Fruit fly (Drosophila melanogaster) ovary, adult (tissue): Measurements from ENCODE around the gene Golgin104.

Experiments used
- CG17801 ChIP-seq: fragments of 200-800 bp; optimal IDR thresholded peaks from 2 replicates; lab custom pipeline; 2019; ENCODE audit warnings: missing biosample characterization, mild to moderate bottlenecking, missing genetic modification characterization, moderate library complexity; ENCODE audit not compliant: partially characterized antibody

Gene Golgin104

dm6 chr3L:16349686-16350085, 2.1 kb downstream of the Golgin104 start:
- no peak for TF ChIP-seq CG17801 (GFP tag; lab: Kevin White, UChicago)

dm6 chr3L:16347914-16348313, 3.8 kb downstream of the Golgin104 start, which contains the start of gene mRpS34:
Gene mRpS34, plus strand, starts transcription at chr3L:16348074.
- no peak for TF ChIP-seq CG17801 (GFP tag; lab: Kevin White, UChicago)

dm6 chr3L:16346023-16346422, 5.7 kb downstream of the Golgin104 start, which contains the start of gene CG33257:
Gene CG33257, plus strand, starts transcription at chr3L:16346323.
- TF ChIP-seq CG17801 (GFP tag; lab: Kevin White, UChicago) = no peak

dm6 chr3L:16339873-16340272, 11.9 kb downstream of the Golgin104 start:
- TF ChIP-seq CG17801 (GFP tag; lab: Kevin White, UChicago) = no peak

- no peak for TF ChIP-seq CG17801 (GFP tag; lab: Kevin White, UChicago)
Measured at dm6 chr3L:16339463-16339862, 12.3 kb downstream of the Golgin104 start.

dm6 chr3L:16338703-16339102, 13.0 kb downstream of the Golgin104 start, which contains the start of gene CG4998:
Gene CG4998, plus strand, starts transcription at chr3L:16339003.
- no peak for TF ChIP-seq CG17801 (GFP tag; lab: Kevin White, UChicago)

dm6 chr3L:16337739-16338138, 14.0 kb downstream of the Golgin104 start:
- no peak for TF ChIP-seq CG17801 (GFP tag; lab: Kevin White, UChicago)

dm6 chr3L:16334876-16335275, 16.9 kb downstream of the Golgin104 start:
- no peak for TF ChIP-seq CG17801 (GFP tag; lab: Kevin White, UChicago)

- no peak for TF ChIP-seq CG17801 (GFP tag; lab: Kevin White, UChicago)
Measured at dm6 chr3L:16333013-16333412, 18.7 kb downstream of the Golgin104 start, which contains the start of gene CG13056. Gene CG13056, plus strand, starts transcription at chr3L:16333313.

- no peak for TF ChIP-seq CG17801 (GFP tag; lab: Kevin White, UChicago)
Measured at dm6 chr3L:16331633-16332032, 20.1 kb downstream of the Golgin104 start, which contains the start of gene retinin. Gene retinin, plus strand, starts transcription at chr3L:16331933.

- TF ChIP-seq CG17801 (GFP tag; lab: Kevin White, UChicago) = no peak
Measured at dm6 chr3L:16330740-16331139, 21.0 kb downstream of the Golgin104 start, which contains the start of gene CG33060. Gene CG33060, plus strand, starts transcription at chr3L:16331040.

- no peak for TF ChIP-seq CG17801 (GFP tag; lab: Kevin White, UChicago)
Measured at dm6 chr3L:16329495-16329894, 22.3 kb downstream of the Golgin104 start, which contains the start of gene CG33061. Gene CG33061, plus strand, starts transcription at chr3L:16329795.

dm6 chr3L:16328207-16328891, 23.4 kb downstream of the Golgin104 start, which contains the start of gene CG13058:
Gene CG13058, plus strand, starts transcription at chr3L:16328841.
- no peak for TF ChIP-seq CG17801 (GFP tag; lab: Kevin White, UChicago)

- no peak for TF ChIP-seq CG17801 (GFP tag; lab: Kevin White, UChicago)
Measured at dm6 chr3L:16327776-16328175, 24.0 kb downstream of the Golgin104 start, which contains the start of gene CG13038. Gene CG13038, minus strand, starts transcription at chr3L:16327893.

dm6 chr3L:16326657-16327056, 25.1 kb downstream of the Golgin104 start, which contains the start of the genes CG13040 and CG13039:
Gene CG13040, minus strand, starts transcription at chr3L:16326757.
Gene CG13039, minus strand, starts transcription at chr3L:16326762.
- TF ChIP-seq CG17801 (GFP tag; lab: Kevin White, UChicago) = no peak

dm6 chr3L:16323372-16323771, 28.4 kb downstream of the Golgin104 start, which contains the start of gene CG13059:
Gene CG13059, plus strand, starts transcription at chr3L:16323672.
- no peak for TF ChIP-seq CG17801 (GFP tag; lab: Kevin White, UChicago)
